Worm (Caenorhabditis elegans) whole organism, L4 larva: ENCODE results near the gene B0024.3.

ENCODE experiments used
- Y105C5A.15 ChIP-seq: fragments of 200-800 bp; sonication (Bioruptor generic); IDR thresholded peaks from 2 replicates; pipeline ENCODE4 v1.3.6; 2022; ENCODE audit warnings: missing genetic modification characterization, missing compliant biosample characterization
- ama-1 ChIP-seq: fragments of 150-350 bp; optimal IDR thresholded peaks from 2 replicates; lab custom pipeline; 2014; ENCODE audit warnings: inconsistent platforms, mixed read lengths
- dmd-9 ChIP-seq: fragments of 200-800 bp; sonication (Bioruptor generic); IDR thresholded peaks from 2 replicates; pipeline ENCODE4 v1.3.6; 2022; ENCODE audit warnings: missing genetic modification reagents, missing genetic modification characterization, missing compliant biosample characterization
- madf-5 ChIP-seq, 2 experiments: fragments of 200-800 bp; sonication (Bioruptor generic); IDR thresholded peaks; 2 replicates each; pipeline ENCODE4 v1.3.6; 2022; ENCODE audit warnings: missing compliant biosample characterization in 2 of 2, missing genetic modification characterization in 2 of 2
- mep-1 ChIP-seq: fragments of 150-350 bp; sonication (generic microtip); optimal IDR thresholded peaks from 3 replicates; lab custom pipeline; 2014; ENCODE audit warnings: missing biosample characterization, missing genetic modification characterization
- php-3 ChIP-seq: fragments of 200-800 bp; sonication (Bioruptor generic); IDR thresholded peaks from 2 replicates; pipeline ENCODE4 v1.3.6; 2022; ENCODE audit warnings: missing genetic modification reagents, missing genetic modification characterization, missing compliant biosample characterization
- snpc-4 ChIP-seq: fragments of 150-350 bp; optimal IDR thresholded peaks from 2 replicates; lab custom pipeline; 2014; ENCODE audit warnings: missing biosample characterization, missing genetic modification characterization
- zfp-2 ChIP-seq: sonication (generic microtip); optimal IDR thresholded peaks from 2 replicates; lab custom pipeline; 2016; ENCODE audit warnings: mild to moderate bottlenecking, missing genetic modification characterization, missing compliant biosample characterization

DNA sequence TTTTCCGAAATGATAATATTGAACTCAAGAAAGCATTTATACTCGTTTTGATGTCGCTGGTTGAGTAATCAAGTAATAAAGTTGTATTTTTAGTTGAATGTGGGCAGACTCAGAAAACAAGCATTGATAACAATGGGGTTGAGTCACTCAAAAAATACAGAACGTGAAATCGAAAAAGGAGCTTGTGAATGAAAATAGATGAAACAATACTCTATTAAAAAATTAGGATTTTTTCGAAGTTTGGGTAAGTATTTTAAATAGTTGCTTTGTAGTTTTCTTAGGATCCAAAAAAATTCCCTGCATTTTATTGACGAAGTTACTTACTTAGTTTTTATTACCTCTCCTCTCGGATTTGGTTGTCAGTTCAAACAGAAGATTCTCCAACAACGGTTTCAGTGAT, 3.9 kb upstream of the B0024.3 start, which contains the start of gene lys-3:
- TF ChIP-seq php-3 (GFP tag; lab: Robert Waterston, UW): no peak
- no peak for TF ChIP-seq snpc-4 (tag; lab: Kevin White, UChicago)
- TF ChIP-seq madf-5 (GFP tag; IDR thresholded peaks at IDR 0.05; lab: Robert Waterston, UW): no peak
- TF ChIP-seq zfp-2 (tag; lab: Kevin White, UChicago): no peak
- no peak for TF ChIP-seq dmd-9 (GFP tag; lab: Robert Waterston, UW)
- no peak for TF ChIP-seq Y105C5A.15
- no peak for TF ChIP-seq ama-1 (lab: Kevin White, UChicago)
- TF ChIP-seq mep-1 (tag; lab: Kevin White, UChicago): no peak
